Worm (Caenorhabditis elegans): ENCODE data around the gene srj-33.
A peak's percentile ranks its signal among the peaks of the same experiment; 100 is the strongest.

srj-33 gene

DNA sequence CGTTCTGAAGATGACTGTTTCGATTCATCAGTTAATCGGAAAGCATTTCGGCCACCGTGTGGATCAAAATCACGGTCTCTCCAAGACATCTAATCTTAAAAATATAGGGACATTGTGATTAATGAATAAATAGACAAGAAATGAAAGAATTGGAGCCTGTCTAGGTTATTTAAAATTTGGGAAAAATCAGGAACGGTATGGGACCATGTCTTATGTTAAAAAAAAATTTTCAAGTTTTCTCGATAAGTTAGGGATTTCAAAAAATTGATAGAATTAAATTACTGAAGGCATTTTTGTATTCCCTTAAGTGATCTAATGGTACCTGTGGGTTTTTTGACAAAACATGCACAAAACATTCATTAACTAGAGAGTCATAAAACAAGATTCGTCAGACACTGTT, 38.8 kb upstream of the srj-33 start, which contains the start of gene unc-41:
Gene unc-41 (minus strand): TSS at position 101 of the 400 bp plus-strand sequence.
- no peak for TF ChIP-seq F52B5.7 (tag; optimal IDR thresholded peaks at IDR 0.05)
- no peak for TF ChIP-seq lin-40 (tag; optimal IDR thresholded peaks at IDR 0.05)
- TF ChIP-seq F10E7.11 (tag; optimal IDR thresholded peaks at IDR 0.05), result no peak
- TF ChIP-seq Y53G8AR.9 (GFP tag; conservative IDR thresholded peaks at IDR 0.05), result no peak
- TF ChIP-seq ama-1 (optimal IDR thresholded peaks at IDR 0.05), result no peak
- no peak for TF ChIP-seq ama-1 (GFP tag; optimal IDR thresholded peaks at IDR 0.05)
- TF ChIP-seq somi-1 (GFP tag; optimal IDR thresholded peaks at IDR 0.05), result no peak
- no peak for TF ChIP-seq fkh-3 (tag; optimal IDR thresholded peaks at IDR 0.05)
- no peak for TF ChIP-seq die-1 (tag; optimal IDR thresholded peaks at IDR 0.05)
- TF ChIP-seq F49E8.2 (tag; optimal IDR thresholded peaks at IDR 0.05; ENCODE audit: insufficient read depth), result no peak
- TF ChIP-seq ccch-3 (GFP tag; optimal IDR thresholded peaks at IDR 0.05), result no peak

- 0 out of 2 replicates have a peak, but pooled peaks have one; percentile 21 for TF ChIP-seq zfh-2 (GFP tag; conservative IDR thresholded peaks at IDR 0.05)
- TF ChIP-seq ztf-26 (tag; optimal IDR thresholded peaks at IDR 0.05), result no peak
- TF ChIP-seq nhr-179 (tag; optimal IDR thresholded peaks at IDR 0.05), result no peak
- TF ChIP-seq hsf-1 (GFP tag; IDR thresholded peaks at IDR 0.05), result 0 out of 2 replicates have a peak, but pooled peaks have one; percentile 31
These were observed 36.9 kb upstream of the srj-33 start for ce11 chrV:9974264-9974663.

ce11 chrV:9970119-9970518, 32.8 kb upstream of the srj-33 start:
- TF ChIP-seq ceh-79 (tag; optimal IDR thresholded peaks at IDR 0.05) (peak; percentile 94), pha-4 (tag; optimal IDR thresholded peaks at IDR 0.05) (no peak), let-526 (GFP tag; IDR thresholded peaks at IDR 0.05) (0 out of 2 replicates have a peak, but pooled peaks have one; percentile 34), gei-17 (GFP tag; optimal IDR thresholded peaks at IDR 0.05) (peak; percentile 27), lsy-27 (tag; optimal IDR thresholded peaks at IDR 0.05; ENCODE audit: borderline replicate concordance, insufficient read depth) (no peak), Y53F4B.3 (GFP tag; IDR thresholded peaks at IDR 0.05) (no peak), xnd-1 (tag; optimal IDR thresholded peaks at IDR 0.05) (peak; percentile 16), attf-6 (GFP tag; IDR thresholded peaks at IDR 0.05) (peak; percentile 40; the same call in 1 of the 2 replicates), aptf-2 (GFP tag; conservative IDR thresholded peaks at IDR 0.05) (0 out of 2 replicates have a peak, but pooled peaks have one; percentile 44), cebp-1 (GFP tag; IDR thresholded peaks at IDR 0.05) (no peak), cebp-1 (tag; optimal IDR thresholded peaks at IDR 0.05) (peak; percentile 83), lin-40 (tag; optimal IDR thresholded peaks at IDR 0.05) (peak; percentile 77), T07F8.4 (tag; optimal IDR thresholded peaks at IDR 0.05) (peak; percentile 94), hmg-20 (GFP tag; IDR thresholded peaks at IDR 0.05) (peak; percentile 90), fkh-3 (tag; optimal IDR thresholded peaks at IDR 0.05) (peak; percentile 94), ztf-22 (GFP tag; optimal IDR thresholded peaks at IDR 0.05) (peak; percentile 75), ceh-91 (GFP tag; IDR thresholded peaks at IDR 0.05) (no peak; the same call in 1 of the 2 replicates), die-1 (tag; optimal IDR thresholded peaks at IDR 0.05) (peak; percentile 97), egl-44 (GFP tag; IDR thresholded peaks at IDR 0.05) (peak; percentile 92), F37B4.10 (GFP tag; IDR thresholded peaks at IDR 0.05) (0 out of 2 replicates have a peak, but pooled peaks have one; percentile 65), pbrm-1 (GFP tag; IDR thresholded peaks at IDR 0.05) (peak; percentile 59; the same call in 1 of the 2 replicates), K11D2.4 (GFP tag; IDR thresholded peaks at IDR 0.05) (peak; percentile 43; the same call in 1 of the 2 replicates), nfyb-1 (GFP tag; IDR thresholded peaks at IDR 0.05) (peak; percentile 93), Y79H2A.3 (GFP tag; conservative IDR thresholded peaks at IDR 0.05) (no peak), him-1 (tag; optimal IDR thresholded peaks at IDR 0.05) (peak; percentile 97), F10E7.11 (tag; optimal IDR thresholded peaks at IDR 0.05) (peak; percentile 84), F22D6.2 (tag; optimal IDR thresholded peaks at IDR 0.05) (peak; percentile 36), hsf-1 (GFP tag; IDR thresholded peaks at IDR 0.05) (peak; percentile 76), F57C9.4 (tag; optimal IDR thresholded peaks at IDR 0.05) (peak; percentile 20), T26A5.8 (tag; optimal IDR thresholded peaks at IDR 0.05) (peak; percentile 81), B0336.3 (GFP tag; IDR thresholded peaks at IDR 0.05) (peak; percentile 86), egl-18 (GFP tag; IDR thresholded peaks at IDR 0.05) (0 out of 2 replicates have a peak, but pooled peaks have one; percentile 60), lin-26 (GFP tag; IDR thresholded peaks at IDR 0.05) (peak; percentile 99), repo-1 (tag; optimal IDR thresholded peaks at IDR 0.05) (peak; percentile 94), ceh-100 (GFP tag; IDR thresholded peaks at IDR 0.05) (peak; percentile 76), cebp-2 (GFP tag; IDR thresholded peaks at IDR 0.05) (peak; percentile 98)

All from whole organism, young adult.